Fruit fly (Drosophila melanogaster) whole organism, embryonic: Measurements from ENCODE around the gene CG4957.
A peak's percentile ranks its signal among the peaks of the same experiment; 100 is the strongest.

Source experiments
- Blimp-1 ChIP-seq: fragments of 200-800 bp; sonication (Bioruptor generic); optimal IDR thresholded peaks from 3 replicates; lab custom pipeline; 2018; ENCODE audit warnings: missing biosample characterization, missing genetic modification characterization, mild to moderate bottlenecking, moderate library complexity, missing genetic modification reagents
- BtbVII ChIP-seq: fragments of 200-800 bp; sonication (Bioruptor generic); optimal IDR thresholded peaks from 3 replicates; lab custom pipeline; 2017; ENCODE audit warnings: missing biosample characterization, mild to moderate bottlenecking, missing genetic modification characterization
- CG10462 ChIP-seq: fragments of 200-800 bp; sonication (Bioruptor generic); optimal IDR thresholded peaks from 2 replicates; lab custom pipeline; 2016; ENCODE audit warnings: missing biosample characterization, missing genetic modification characterization
- CG11504 ChIP-seq: fragments of 200-800 bp; sonication (Bioruptor generic); optimal IDR thresholded peaks from 3 replicates; lab custom pipeline; 2019; ENCODE audit warnings: missing biosample characterization, mild to moderate bottlenecking, missing genetic modification characterization, moderate library complexity
- CG12659 ChIP-seq: fragments of 200-800 bp; sonication (Bioruptor generic); optimal IDR thresholded peaks from 3 replicates; lab custom pipeline; 2017; ENCODE audit warnings: mild to moderate bottlenecking, missing biosample characterization, missing genetic modification reagents, missing genetic modification characterization
- CG12942 ChIP-seq: fragments of 200-800 bp; sonication (Bioruptor generic); optimal IDR thresholded peaks from 3 replicates; lab custom pipeline; 2016; ENCODE audit warnings: missing biosample characterization, missing genetic modification characterization
- CG1603 ChIP-seq: fragments of 200-800 bp; sonication (Bioruptor generic); optimal IDR thresholded peaks from 2 replicates; lab custom pipeline; 2019; ENCODE audit warnings: missing biosample characterization, mild to moderate bottlenecking, missing genetic modification characterization, moderate library complexity
- CG17186 ChIP-seq: fragments of 200-800 bp; sonication (Bioruptor generic); optimal IDR thresholded peaks from 3 replicates; lab custom pipeline; 2017; ENCODE audit warnings: missing biosample characterization, missing genetic modification reagents, missing genetic modification characterization
- CG18599 ChIP-seq: fragments of 200-800 bp; sonication (Bioruptor generic); optimal IDR thresholded peaks from 3 replicates; lab custom pipeline; 2017; ENCODE audit warnings: missing biosample characterization, missing genetic modification characterization, mild to moderate bottlenecking, moderate library complexity, missing genetic modification reagents
- CG32767 ChIP-seq: fragments of 200-800 bp; sonication (Bioruptor generic); IDR thresholded peaks from 2 replicates; pipeline ENCODE4 v1.3.6; 2022; ENCODE audit warnings: missing biosample characterization, missing genetic modification characterization
- CG3847 ChIP-seq: fragments of 200-800 bp; sonication (Bioruptor generic); IDR thresholded peaks from 2 replicates; pipeline ENCODE4 v1.3.6; 2022; ENCODE audit warnings: missing biosample characterization, missing genetic modification characterization
- CG4404 ChIP-seq: fragments of 200-800 bp; sonication (Bioruptor generic); IDR thresholded peaks from 2 replicates; pipeline ENCODE4 v1.3.6; 2022; ENCODE audit warnings: missing biosample characterization, missing genetic modification characterization
- CG4707 ChIP-seq: fragments of 200-800 bp; sonication (Bioruptor generic); optimal IDR thresholded peaks from 2 replicates; lab custom pipeline; 2018; ENCODE audit warnings: missing biosample characterization, mild to moderate bottlenecking, missing genetic modification characterization, moderate library complexity
- CG5245 ChIP-seq: fragments of 200-800 bp; sonication (Bioruptor generic); optimal IDR thresholded peaks from 3 replicates; lab custom pipeline; 2016; ENCODE audit warnings: missing biosample characterization, missing genetic modification characterization
- CG6254 ChIP-seq: fragments of 200-800 bp; sonication (Bioruptor generic); optimal IDR thresholded peaks from 3 replicates; lab custom pipeline; 2017; ENCODE audit warnings: mild to moderate bottlenecking, missing biosample characterization, missing genetic modification reagents, missing genetic modification characterization
- CG7357 ChIP-seq: fragments of 200-800 bp; sonication (Bioruptor generic); IDR thresholded peaks from 3 replicates; pipeline ENCODE4 v1.3.6; 2022; ENCODE audit warnings: missing biosample characterization, missing genetic modification characterization
- CG7987 ChIP-seq: fragments of 200-800 bp; sonication (Bioruptor generic); optimal IDR thresholded peaks from 2 replicates; lab custom pipeline; 2018; ENCODE audit warnings: missing biosample characterization, mild to moderate bottlenecking, missing genetic modification characterization, moderate library complexity
- CG8281 ChIP-seq: fragments of 200-800 bp; sonication (Bioruptor generic); optimal IDR thresholded peaks from 2 replicates; lab custom pipeline; 2018; ENCODE audit warnings: missing biosample characterization, mild to moderate bottlenecking, missing genetic modification characterization, moderate library complexity
- CG8478 ChIP-seq: fragments of >200 bp; optimal IDR thresholded peaks from 2 replicates; lab custom pipeline; 2018
- CG8765 ChIP-seq: fragments of 200-800 bp; sonication (Bioruptor generic); IDR thresholded peaks from 2 replicates; pipeline ENCODE4 v1.3.6; 2022; ENCODE audit warnings: missing biosample characterization, missing genetic modification characterization
- CG8924 ChIP-seq: fragments of 200-800 bp; optimal IDR thresholded peaks from 3 replicates; lab custom pipeline; 2019; ENCODE audit warnings: missing biosample characterization, mild to moderate bottlenecking, missing genetic modification characterization, moderate library complexity
- D19A ChIP-seq: fragments of 200-800 bp; optimal IDR thresholded peaks from 3 replicates; lab custom pipeline; 2019; ENCODE audit warnings: missing biosample characterization, mild to moderate bottlenecking, missing genetic modification characterization, moderate library complexity
- Drgx ChIP-seq: fragments of 200-800 bp; sonication (Bioruptor generic); IDR thresholded peaks from 2 replicates; pipeline ENCODE4 v1.3.6; 2022; ENCODE audit warnings: missing biosample characterization, missing genetic modification characterization
- ERR ChIP-seq: fragments of 200-800 bp; sonication (Bioruptor generic); optimal IDR thresholded peaks from 2 replicates; lab custom pipeline; 2016; ENCODE audit warnings: missing biosample characterization, missing genetic modification characterization
- Ets65A ChIP-seq: fragments of 200-800 bp; sonication (Bioruptor generic); peaks from one replicate; lab custom pipeline; 2016; ENCODE audit warnings: missing biosample characterization, missing genetic modification characterization
- Hand ChIP-seq: fragments of 200-800 bp; sonication (Bioruptor generic); optimal IDR thresholded peaks from 2 replicates; lab custom pipeline; 2017; ENCODE audit warnings: mild to moderate bottlenecking, missing biosample characterization, missing genetic modification reagents, missing genetic modification characterization
- Lhr ChIP-seq: fragments of 200-800 bp; sonication (Bioruptor generic); optimal IDR thresholded peaks from 3 replicates; lab custom pipeline; 2017; ENCODE audit warnings: mild to moderate bottlenecking, missing biosample characterization, missing genetic modification reagents, missing genetic modification characterization
- Neu2 ChIP-seq: fragments of 200-800 bp; sonication (Bioruptor generic); optimal IDR thresholded peaks from 3 replicates; lab custom pipeline; 2016; ENCODE audit warnings: missing biosample characterization, missing genetic modification characterization, borderline replicate concordance
- Side ChIP-seq: fragments of 200-800 bp; sonication (Bioruptor generic); optimal IDR thresholded peaks from 2 replicates; lab custom pipeline; 2016; ENCODE audit warnings: missing biosample characterization, missing genetic modification characterization
- Ssrp ChIP-seq: fragments of 200-800 bp; sonication (Bioruptor generic); optimal IDR thresholded peaks from 2 replicates; lab custom pipeline; 2018; ENCODE audit warnings: missing biosample characterization, mild to moderate bottlenecking, missing genetic modification characterization, moderate library complexity
- Stat92E ChIP-seq, 3 experiments: fragments of >200 bp in 2 of 3; fragments of 200-800 bp in 1 of 3; sonication (Bioruptor generic) in 1 of 3; optimal IDR thresholded peaks; 2 replicates each; lab custom pipeline; 2017 to 2019; ENCODE audit warnings: missing biosample characterization in 3 of 3, missing genetic modification characterization in 3 of 3, mild to moderate bottlenecking in 1 of 3, moderate library complexity in 1 of 3
- amos ChIP-seq: fragments of 200-800 bp; sonication (Bioruptor generic); IDR thresholded peaks from 2 replicates; pipeline ENCODE4 v1.3.6; 2022; ENCODE audit warnings: missing biosample characterization, missing genetic modification characterization; ENCODE audit not compliant: partially characterized antibody
- caup ChIP-seq: fragments of 200-800 bp; sonication (Bioruptor generic); optimal IDR thresholded peaks from 3 replicates; lab custom pipeline; 2017; ENCODE audit warnings: missing biosample characterization, mild to moderate bottlenecking, missing genetic modification characterization, moderate library complexity; ENCODE audit not compliant: severe bottlenecking
- corto ChIP-seq: fragments of 200-800 bp; sonication (Bioruptor generic); optimal IDR thresholded peaks from 2 replicates; lab custom pipeline; 2016; ENCODE audit warnings: missing biosample characterization, mild to moderate bottlenecking, missing genetic modification characterization, moderate library complexity
- cwo ChIP-seq: fragments of 200-800 bp; sonication (Bioruptor generic); optimal IDR thresholded peaks from 3 replicates; lab custom pipeline; 2017; ENCODE audit warnings: missing biosample characterization, missing genetic modification characterization, mild to moderate bottlenecking, moderate library complexity, missing genetic modification reagents
- dm ChIP-seq: fragments of 200-800 bp; sonication (Bioruptor generic); optimal IDR thresholded peaks from 3 replicates; lab custom pipeline; 2016; ENCODE audit warnings: missing biosample characterization, missing genetic modification characterization
- en ChIP-seq: fragments of 200-800 bp; sonication (Bioruptor generic); optimal IDR thresholded peaks from 2 replicates; lab custom pipeline; 2016; ENCODE audit warnings: missing biosample characterization, missing genetic modification characterization
- esg ChIP-seq: fragments of 200-800 bp; sonication (Bioruptor generic); conservative IDR thresholded peaks from 2 replicates; pipeline ENCODE4 v1.3.6; 2022; ENCODE audit warnings: missing biosample characterization, missing genetic modification characterization
- hb ChIP-seq: fragments of 200-800 bp; sonication (Bioruptor generic); IDR thresholded peaks from 3 replicates; pipeline ENCODE4 v1.3.6; 2022; ENCODE audit warnings: missing biosample characterization, missing genetic modification characterization; ENCODE audit not compliant: partially characterized antibody
- hbn ChIP-seq: fragments of 200-800 bp; sonication (Bioruptor generic); IDR thresholded peaks from 2 replicates; pipeline ENCODE4 v1.3.6; 2022; ENCODE audit warnings: missing biosample characterization, missing genetic modification characterization; ENCODE audit not compliant: partially characterized antibody
- ken ChIP-seq: fragments of 200-800 bp; sonication (Bioruptor generic); IDR thresholded peaks from 3 replicates; pipeline ENCODE4 v1.3.6; 2022; ENCODE audit warnings: missing biosample characterization, missing genetic modification characterization
- kni ChIP-seq: fragments of 200-800 bp; sonication (Bioruptor generic); optimal IDR thresholded peaks from 3 replicates; lab custom pipeline; 2017; ENCODE audit warnings: mild to moderate bottlenecking, missing biosample characterization, missing genetic modification reagents, missing genetic modification characterization
- lab ChIP-seq: fragments of 200-800 bp; sonication (Bioruptor generic); optimal IDR thresholded peaks from 3 replicates; lab custom pipeline; 2017; ENCODE audit warnings: missing biosample characterization, missing genetic modification characterization, mild to moderate bottlenecking, moderate library complexity, missing genetic modification reagents
- maf-S ChIP-seq: fragments of 200-800 bp; sonication (Bioruptor generic); optimal IDR thresholded peaks from 2 replicates; lab custom pipeline; 2016; ENCODE audit warnings: missing biosample characterization, missing genetic modification characterization
- pros ChIP-seq: fragments of 200-800 bp; sonication (Bioruptor generic); optimal IDR thresholded peaks from 3 replicates; lab custom pipeline; 2019; ENCODE audit warnings: missing biosample characterization, mild to moderate bottlenecking, missing genetic modification characterization, moderate library complexity
- rib ChIP-seq: fragments of 200-800 bp; sonication (Bioruptor generic); IDR thresholded peaks from 2 replicates; pipeline ENCODE4 v1.3.6; 2022; ENCODE audit warnings: missing biosample characterization, missing genetic modification characterization
- run ChIP-seq: fragments of 200-800 bp; sonication (Bioruptor generic); optimal IDR thresholded peaks from 3 replicates; lab custom pipeline; 2018; ENCODE audit warnings: missing biosample characterization, mild to moderate bottlenecking, missing genetic modification characterization
- sens ChIP-seq: fragments of 200-800 bp; sonication (Bioruptor generic); peaks from one replicate; lab custom pipeline; 2016; ENCODE audit warnings: missing biosample characterization, missing genetic modification characterization
- slou ChIP-seq: fragments of 200-800 bp; sonication (Bioruptor generic); optimal IDR thresholded peaks from 3 replicates; lab custom pipeline; 2016; ENCODE audit warnings: missing biosample characterization, missing genetic modification characterization
- unpg ChIP-seq: fragments of 200-800 bp; sonication (Bioruptor generic); optimal IDR thresholded peaks from 3 replicates; lab custom pipeline; 2018; ENCODE audit warnings: missing biosample characterization, mild to moderate bottlenecking, missing genetic modification characterization, moderate library complexity
- usp ChIP-seq: fragments of >200 bp; optimal IDR thresholded peaks from 2 replicates; lab custom pipeline; 2017; ENCODE audit warnings: missing biosample characterization, missing genetic modification characterization

CG4957 gene

dm6 chr2L:10250441-10250847 lies 18.2 kb upstream of the CG4957 start, which contains the start of the genes bsk and CG31717 (continued):
- no peak for TF ChIP-seq CG7357
- TF ChIP-seq rib (GFP tag; lab: Robert Waterston, UW), result no peak
- TF ChIP-seq CG32767 (GFP tag; lab: Robert Waterston, UW), result no peak
- no peak for TF ChIP-seq run
- no peak for TF ChIP-seq usp
- no peak for TF ChIP-seq CG10462 (GFP tag; lab: Kevin White, UChicago)
- TF ChIP-seq slou (GFP tag; lab: Kevin White, UChicago), result no peak
- TF ChIP-seq Lhr, result no peak
- TF ChIP-seq CG4404 (GFP tag; lab: Robert Waterston, UW), result no peak
- TF ChIP-seq CG1603 (tag; lab: Kevin White, UChicago), result peak; percentile 93
- TF ChIP-seq ken (GFP tag; lab: Robert Waterston, UW), result no peak
- peak; percentile 72 for TF ChIP-seq CG12659 (GFP tag; lab: Kevin White, UChicago)
- no peak; the same call in 1 of the 2 replicates for TF ChIP-seq amos (GFP tag; lab: Robert Waterston, UW)
- TF ChIP-seq hb (GFP tag; lab: Robert Waterston, UW), result no peak
- no peak for TF ChIP-seq esg (GFP tag; lab: Robert Waterston, UW)
- TF ChIP-seq corto (GFP tag; lab: Kevin White, UChicago), result no peak
- TF ChIP-seq CG18599 (GFP tag; lab: Kevin White, UChicago), result no peak
- TF ChIP-seq Ets65A, result no peak
- TF ChIP-seq Ssrp (tag; lab: Kevin White, UChicago), result no peak
- TF ChIP-seq dm (GFP tag; lab: Kevin White, UChicago), result no peak
- no peak for TF ChIP-seq CG11504 (tag; lab: Kevin White, UChicago)
- TF ChIP-seq caup, result no peak
- TF ChIP-seq CG8281 (tag; lab: Kevin White, UChicago), result no peak
- TF ChIP-seq CG5245 (GFP tag; lab: Kevin White, UChicago), result no peak
- TF ChIP-seq CG6254 (GFP tag; lab: Kevin White, UChicago), result no peak
- no peak for TF ChIP-seq Blimp-1 (GFP tag; lab: Kevin White, UChicago)
- TF ChIP-seq kni, result no peak
- TF ChIP-seq ERR (GFP tag; lab: Kevin White, UChicago), result no peak
- TF ChIP-seq Side, result no peak
- no peak for TF ChIP-seq Drgx (GFP tag; lab: Robert Waterston, UW)
- no peak for TF ChIP-seq D19A (tag; lab: Kevin White, UChicago)
- TF ChIP-seq hbn (GFP tag; lab: Robert Waterston, UW), result no peak
- no peak for TF ChIP-seq lab (GFP tag; lab: Kevin White, UChicago)
- TF ChIP-seq cwo (GFP tag; lab: Kevin White, UChicago), result no peak
- TF ChIP-seq unpg (GFP tag; lab: Kevin White, UChicago), result no peak
- TF ChIP-seq sens (GFP tag; lab: Kevin White, UChicago), result peak; percentile 68
- no peak for TF ChIP-seq pros (GFP tag; lab: Kevin White, UChicago)
- no peak for TF ChIP-seq CG8765 (GFP tag; lab: Robert Waterston, UW)
- no peak for TF ChIP-seq maf-S (GFP tag; lab: Kevin White, UChicago)
- TF ChIP-seq CG8478 (lab: Kevin White, UChicago), result no peak
- TF ChIP-seq CG12942 (GFP tag; lab: Kevin White, UChicago), result no peak
- no peak for TF ChIP-seq BtbVII (GFP tag; lab: Kevin White, UChicago)
- no peak for TF ChIP-seq Neu2 (GFP tag; lab: Kevin White, UChicago)
- TF ChIP-seq Hand (GFP tag; lab: Kevin White, UChicago), result no peak
- TF ChIP-seq CG3847 (GFP tag; lab: Robert Waterston, UW), result no peak
- TF ChIP-seq CG4707 (GFP tag; lab: Kevin White, UChicago), result no peak
- TF ChIP-seq CG8924 (tag; lab: Kevin White, UChicago), result peak; percentile 73
- TF ChIP-seq en, result no peak
- no peak for TF ChIP-seq CG7987 (GFP tag; lab: Kevin White, UChicago)
- TF ChIP-seq Stat92E (GFP tag; optimal IDR thresholded peaks at IDR 0.05; lab: Kevin White, UChicago), result no peak
- no peak for TF ChIP-seq CG17186 (GFP tag; lab: Kevin White, UChicago)
